Fruit fly (Drosophila melanogaster) whole organism, wandering third instar larva: ENCODE data around the gene fbp.

ENCODE experiments used
- Abd-B ChIP-seq: fragments of >200 bp; optimal IDR thresholded peaks from 2 replicates; lab custom pipeline; 2017; ENCODE audit warnings: missing biosample characterization, missing genetic modification characterization
- Dif ChIP-seq: fragments of 200-275, 200-300 bp; sonication (Bioruptor generic); optimal IDR thresholded peaks from 2 replicates; lab custom pipeline; 2018; ENCODE audit warnings: missing biosample characterization, missing genetic modification characterization; ENCODE audit not compliant: partially characterized antibody
- Hr83 ChIP-seq: fragments of 200-300 bp; sonication (Bioruptor generic); optimal IDR thresholded peaks from 2 replicates; lab custom pipeline; 2016; ENCODE audit warnings: missing biosample characterization, mild to moderate bottlenecking, missing genetic modification characterization, moderate library complexity; ENCODE audit not compliant: poor library complexity, severe bottlenecking
- Sp1 ChIP-seq: fragments of 200-800 bp; sonication (Bioruptor generic); optimal IDR thresholded peaks from 3 replicates; lab custom pipeline; 2019; ENCODE audit warnings: missing biosample characterization, mild to moderate bottlenecking, missing genetic modification characterization, moderate library complexity
- Vsx2 ChIP-seq: fragments of 200-300, 225-300 bp; sonication (Bioruptor generic); optimal IDR thresholded peaks from 2 replicates; lab custom pipeline; 2018; ENCODE audit warnings: missing biosample characterization, missing genetic modification characterization; ENCODE audit not compliant: partially characterized antibody
- foxo ChIP-seq, 2 experiments: fragments of 200-800 bp; sonication (Bioruptor generic); optimal IDR thresholded peaks; 2 replicates in 1 of 2; 3 replicates in 1 of 2; lab custom pipeline; 2016 to 2017; ENCODE audit warnings: missing biosample characterization in 2 of 2, missing genetic modification characterization in 2 of 2
- jim ChIP-seq: fragments of 175-275, 200-325 bp; sonication (Bioruptor generic); optimal IDR thresholded peaks from 2 replicates; lab custom pipeline; 2016; ENCODE audit warnings: missing biosample characterization, mild to moderate bottlenecking, missing genetic modification characterization
- lola ChIP-seq: fragments of >200 bp; optimal IDR thresholded peaks from 2 replicates; lab custom pipeline; 2017; ENCODE audit warnings: missing biosample characterization, missing genetic modification characterization
- pan ChIP-seq: fragments of >200 bp; optimal IDR thresholded peaks from 2 replicates; lab custom pipeline; 2017
- psq ChIP-seq: fragments of 200-800 bp; sonication (Bioruptor generic); optimal IDR thresholded peaks from 3 replicates; lab custom pipeline; 2017; ENCODE audit warnings: missing biosample characterization, mild to moderate bottlenecking, missing genetic modification characterization, moderate library complexity
- rgr ChIP-seq: fragments of 200-800 bp; sonication (Bioruptor generic); optimal IDR thresholded peaks from 3 replicates; lab custom pipeline; 2016; ENCODE audit warnings: missing biosample characterization, mild to moderate bottlenecking, missing genetic modification characterization
- sage ChIP-seq: fragments of 200-800 bp; sonication (Bioruptor generic); optimal IDR thresholded peaks from 2 replicates; lab custom pipeline; 2016; ENCODE audit warnings: missing biosample characterization, mild to moderate bottlenecking, missing genetic modification characterization
- sv ChIP-seq: fragments of 200-800 bp; sonication (Bioruptor generic); optimal IDR thresholded peaks from 3 replicates; lab custom pipeline; 2016; ENCODE audit warnings: missing biosample characterization, missing genetic modification characterization
- usp ChIP-seq: fragments of >200 bp; optimal IDR thresholded peaks from 2 replicates; lab custom pipeline; 2017; ENCODE audit warnings: missing biosample characterization, missing genetic modification characterization

DNA sequence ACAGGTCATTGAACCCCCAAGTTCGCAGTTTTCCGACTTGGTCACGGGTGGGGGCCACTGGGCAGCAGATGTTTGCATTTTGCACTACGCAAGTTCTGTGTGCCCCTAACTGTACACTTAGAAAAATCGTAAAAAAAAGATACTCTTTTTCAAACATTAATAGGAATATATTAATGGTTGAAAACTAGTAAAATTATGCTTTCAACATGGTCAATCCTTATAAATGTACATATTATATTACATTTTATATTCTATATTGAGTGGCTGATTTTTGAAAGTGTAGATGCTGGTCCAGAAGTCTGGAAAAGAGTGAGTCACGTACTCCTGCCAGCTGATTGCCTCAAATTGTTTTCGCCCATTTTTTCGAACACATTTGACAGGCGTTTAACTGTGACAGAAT lies 36.8 kb upstream of the fbp start:
- TF ChIP-seq psq (GFP tag; lab: Kevin White, UChicago) (no peak), Vsx2 (no peak), pan (no peak), jim (no peak), sage (GFP tag; lab: Kevin White, UChicago) (no peak), usp (GFP tag; lab: Kevin White, UChicago) (no peak), Dif (GFP tag; lab: Kevin White, UChicago) (no peak), rgr (GFP tag; lab: Kevin White, UChicago) (no peak), Sp1 (no peak), foxo (GFP tag; optimal IDR thresholded peaks at IDR 0.05; lab: Kevin White, UChicago) (no peak), Hr83 (GFP tag; lab: Kevin White, UChicago) (no peak), sv (GFP tag; lab: Kevin White, UChicago) (no peak), Abd-B (GFP tag; lab: Kevin White, UChicago) (no peak), lola (no peak)
